Fruit fly (Drosophila melanogaster): ENCODE data around the gene Nek2.

dm6 chrX:7908239-7909068 lies 17.0 kb upstream of the Nek2 start, which contains the start of the genes dpr14 and spidey:
- TF ChIP-seq h (optimal IDR thresholded peaks at IDR 0.05): no peak
- TF ChIP-seq Sin3A (optimal IDR thresholded peaks at IDR 0.05): no peak
- no peak for TF ChIP-seq Myc (optimal IDR thresholded peaks at IDR 0.05)
- TF ChIP-seq ttk (optimal IDR thresholded peaks at IDR 0.05): no peak
- no peak for TF ChIP-seq psq (optimal IDR thresholded peaks at IDR 0.05)

Data from Kc167 (cell line).